Fruit fly (Drosophila melanogaster): ENCODE data around the gene Obp83cd.

dm6 chr3R:6153574-6153973, 45.6 kb downstream of the Obp83cd start:
- TF ChIP-seq CTCF (optimal IDR thresholded peaks at IDR 0.05) (no peak), CG8478 (optimal IDR thresholded peaks at IDR 0.05) (no peak)
